Worm (Caenorhabditis elegans) whole organism, L2 larva: Measurements from ENCODE around the gene K03B8.14.

Source experiments
- aly-2 ChIP-seq: fragments of 150-350 bp; optimal IDR thresholded peaks from 2 replicates; lab custom pipeline; 2014; ENCODE audit warnings: missing biosample characterization, missing genetic modification characterization
- ama-1 ChIP-seq: fragments of 150-350 bp; optimal IDR thresholded peaks from 2 replicates; lab custom pipeline; 2018; ENCODE audit warnings: inconsistent platforms
- ceh-82 ChIP-seq: fragments of 150-350 bp; optimal IDR thresholded peaks from 2 replicates; lab custom pipeline; 2014; ENCODE audit warnings: missing biosample characterization, missing genetic modification characterization
- egl-27 ChIP-seq: sonication (generic microtip); optimal IDR thresholded peaks from 3 replicates; lab custom pipeline; 2017; ENCODE audit warnings: missing biosample characterization, missing genetic modification reagents, missing genetic modification characterization
- elt-1 ChIP-seq: fragments of 150-350 bp; optimal IDR thresholded peaks from 2 replicates; lab custom pipeline; 2014; ENCODE audit warnings: missing biosample characterization, missing genetic modification characterization
- elt-3 ChIP-seq: sonication (generic microtip); optimal IDR thresholded peaks from 2 replicates; lab custom pipeline; 2017; ENCODE audit warnings: missing biosample characterization, missing genetic modification characterization
- fos-1 ChIP-seq: fragments of 150-350 bp; optimal IDR thresholded peaks from 2 replicates; lab custom pipeline; 2014; ENCODE audit warnings: missing biosample characterization, missing genetic modification characterization
- nhr-11 ChIP-seq: fragments of 150-350 bp; optimal IDR thresholded peaks from 2 replicates; lab custom pipeline; 2014; ENCODE audit warnings: missing biosample characterization, missing genetic modification characterization
- nhr-129 ChIP-seq: fragments of 150-350 bp; optimal IDR thresholded peaks from 2 replicates; lab custom pipeline; 2014; ENCODE audit warnings: missing biosample characterization, missing genetic modification characterization
- nhr-23 ChIP-seq: fragments of 150-350 bp; optimal IDR thresholded peaks from 2 replicates; lab custom pipeline; 2014; ENCODE audit warnings: missing biosample characterization, missing genetic modification reagents, missing genetic modification characterization
- nhr-237 ChIP-seq: fragments of 150-350 bp; optimal IDR thresholded peaks from 2 replicates; lab custom pipeline; 2014; ENCODE audit warnings: missing biosample characterization, missing genetic modification characterization
- nhr-25 ChIP-seq: fragments of 150-350 bp; sonication (generic microtip); optimal IDR thresholded peaks from 3 replicates; lab custom pipeline; 2014; ENCODE audit warnings: missing biosample characterization, missing genetic modification characterization
- snpc-4 ChIP-seq: fragments of 150-350 bp; optimal IDR thresholded peaks from 2 replicates; lab custom pipeline; 2014; ENCODE audit warnings: missing biosample characterization, missing genetic modification characterization
- unc-39 ChIP-seq: fragments of 150-350 bp; optimal IDR thresholded peaks from 2 replicates; lab custom pipeline; 2014; ENCODE audit warnings: missing biosample characterization, missing genetic modification characterization

- no peak for TF ChIP-seq nhr-25
- TF ChIP-seq snpc-4 (tag; lab: Kevin White, UChicago), result no peak
- no peak for TF ChIP-seq unc-39
- TF ChIP-seq nhr-237 (tag; lab: Kevin White, UChicago), result no peak
- TF ChIP-seq fos-1 (tag; lab: Kevin White, UChicago), result no peak
- no peak for TF ChIP-seq nhr-11 (tag; lab: Kevin White, UChicago)
- TF ChIP-seq ceh-82, result no peak
- no peak for TF ChIP-seq nhr-23 (tag; lab: Kevin White, UChicago)
- TF ChIP-seq elt-3, result no peak
- TF ChIP-seq aly-2 (tag; lab: Kevin White, UChicago), result no peak
- TF ChIP-seq elt-1, result no peak
- no peak for TF ChIP-seq ama-1
- no peak for TF ChIP-seq nhr-129 (tag; lab: Kevin White, UChicago)
- TF ChIP-seq egl-27 (tag; lab: Kevin White, UChicago), result no peak
Observed at ce11 chrV:11428728-11429127, 38.4 kb downstream of the K03B8.14 start.
